Fruit fly (Drosophila melanogaster): ENCODE results near the gene Ilp2.

DNA sequence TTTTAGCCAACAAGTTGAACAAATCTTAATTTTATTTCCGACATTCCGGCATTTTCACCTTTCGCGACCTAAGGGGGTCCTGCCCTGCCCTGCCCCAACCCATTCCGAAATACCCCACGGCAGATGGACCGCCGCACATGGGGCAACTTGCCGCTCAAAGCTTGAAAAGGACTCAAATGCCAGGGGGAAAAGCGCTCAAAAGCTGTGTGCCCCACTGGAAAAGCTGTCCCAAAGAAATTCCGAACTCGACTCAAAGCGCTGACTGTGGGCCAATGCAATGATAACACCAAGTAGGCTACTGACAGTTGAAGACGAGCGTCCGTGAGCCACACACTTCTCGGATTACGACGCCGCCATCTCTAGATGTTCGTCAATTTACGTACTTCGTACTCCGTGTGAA, 12.8 kb upstream of the Ilp2 start, which contains the start of gene CG32052:
- no peak for TF ChIP-seq esn (GFP tag; optimal IDR thresholded peaks at IDR 0.05)
- TF ChIP-seq CG11902 (GFP tag; optimal IDR thresholded peaks at IDR 0.05) = no peak
- no peak for TF ChIP-seq cyc (GFP tag; optimal IDR thresholded peaks at IDR 0.05)
- TF ChIP-seq Lpt (GFP tag; optimal IDR thresholded peaks at IDR 0.05) = no peak
- TF ChIP-seq eg (GFP tag; IDR thresholded peaks at IDR 0.05) = no peak
- TF ChIP-seq pdm3 (GFP tag; optimal IDR thresholded peaks at IDR 0.05) = no peak
- TF ChIP-seq CG3032 (tag; optimal IDR thresholded peaks at IDR 0.05) = no peak
- TF ChIP-seq Gug (GFP tag; IDR thresholded peaks at IDR 0.05) = no peak
- no peak for TF ChIP-seq CG6276 (GFP tag; optimal IDR thresholded peaks at IDR 0.05)
- no peak for TF ChIP-seq Sox102F (GFP tag; optimal IDR thresholded peaks at IDR 0.05)
- TF ChIP-seq Sox14 (GFP tag; optimal IDR thresholded peaks at IDR 0.05) = no peak
